Worm (Caenorhabditis elegans): ENCODE data around the gene C16C10.1.

DNA sequence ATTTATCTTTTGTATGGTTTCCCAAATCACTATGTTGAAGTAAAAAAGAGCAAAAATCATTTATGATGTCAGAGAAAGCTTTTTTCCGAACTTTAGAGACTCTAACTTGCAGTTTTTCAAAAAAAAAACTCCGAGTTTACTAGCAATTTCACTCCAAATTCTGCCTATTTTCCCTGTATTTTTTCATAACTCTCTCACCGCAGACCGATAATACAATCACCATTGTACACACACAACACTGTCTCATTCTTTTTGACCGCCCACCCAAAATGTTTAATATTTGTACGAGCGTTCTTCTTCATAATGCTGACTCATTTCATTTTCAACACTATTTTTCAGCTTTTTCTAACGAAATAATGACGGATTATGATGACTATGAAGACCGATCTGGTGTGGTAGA, 47.6 kb upstream of the C16C10.1 start, which contains the start of gene F43C1.5:
- no peak for TF ChIP-seq aly-2 (tag; optimal IDR thresholded peaks at IDR 0.05)
- TF ChIP-seq jun-1 (tag; optimal IDR thresholded peaks at IDR 0.05): no peak
- no peak for TF ChIP-seq ztf-11 (tag; optimal IDR thresholded peaks at IDR 0.05)
- TF ChIP-seq zag-1 (tag; optimal IDR thresholded peaks at IDR 0.05): no peak
- TF ChIP-seq egl-43 (GFP tag; IDR thresholded peaks at IDR 0.05): no peak
- no peak for TF ChIP-seq Y48G9A.11 (GFP tag; IDR thresholded peaks at IDR 0.05)
- no peak for TF ChIP-seq lin-39 (tag; optimal IDR thresholded peaks at IDR 0.05)
- no peak for TF ChIP-seq egl-27 (tag; optimal IDR thresholded peaks at IDR 0.05)
- no peak for TF ChIP-seq lin-13 (GFP tag; optimal IDR thresholded peaks at IDR 0.05)
- no peak for TF ChIP-seq nhr-11 (tag; optimal IDR thresholded peaks at IDR 0.05)
- TF ChIP-seq F10B5.3 (tag; optimal IDR thresholded peaks at IDR 0.05): no peak
- TF ChIP-seq F49E8.2 (tag; optimal IDR thresholded peaks at IDR 0.05; ENCODE audit: borderline replicate concordance): no peak
